Worm (Caenorhabditis elegans) whole organism, midembryonic: ENCODE data around the gene C33A12.4.

Experiments
- ref-1 ChIP-seq: fragments of 200-800 bp; sonication (Bioruptor generic); conservative IDR thresholded peaks from 2 replicates; pipeline ENCODE4 v1.3.6; 2022; ENCODE audit warnings: missing genetic modification reagents, missing genetic modification characterization, missing compliant biosample characterization
- tab-1 ChIP-seq: fragments of 200-800 bp; sonication (Bioruptor generic); IDR thresholded peaks from 2 replicates; pipeline ENCODE4 v1.3.6; 2022; ENCODE audit warnings: missing genetic modification characterization, missing compliant biosample characterization

DNA sequence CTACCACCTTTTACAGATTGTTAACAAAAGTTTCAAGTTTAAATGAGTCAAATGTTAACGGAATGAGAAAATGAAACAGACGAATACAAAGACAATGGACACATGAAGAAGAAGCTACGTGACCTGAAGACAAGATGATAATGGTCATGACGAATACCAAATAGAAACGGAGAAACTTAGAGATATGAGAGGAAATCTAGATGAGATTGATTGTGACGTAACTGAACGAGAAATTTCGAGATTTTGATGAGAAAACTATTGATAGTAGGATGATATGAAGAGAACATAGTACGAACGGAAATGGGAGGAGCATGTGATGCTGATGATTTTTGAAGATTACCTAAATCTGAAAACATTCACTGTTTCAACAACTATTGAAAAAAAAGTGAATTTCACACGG, 24.7 kb upstream of the C33A12.4 start:
- TF ChIP-seq ref-1 (GFP tag; lab: Robert Waterston, UW) (no peak), tab-1 (GFP tag; lab: Robert Waterston, UW) (no peak)
